Fruit fly (Drosophila melanogaster): Measurements from ENCODE around the gene CG14820.

Gene CG14820

DNA sequence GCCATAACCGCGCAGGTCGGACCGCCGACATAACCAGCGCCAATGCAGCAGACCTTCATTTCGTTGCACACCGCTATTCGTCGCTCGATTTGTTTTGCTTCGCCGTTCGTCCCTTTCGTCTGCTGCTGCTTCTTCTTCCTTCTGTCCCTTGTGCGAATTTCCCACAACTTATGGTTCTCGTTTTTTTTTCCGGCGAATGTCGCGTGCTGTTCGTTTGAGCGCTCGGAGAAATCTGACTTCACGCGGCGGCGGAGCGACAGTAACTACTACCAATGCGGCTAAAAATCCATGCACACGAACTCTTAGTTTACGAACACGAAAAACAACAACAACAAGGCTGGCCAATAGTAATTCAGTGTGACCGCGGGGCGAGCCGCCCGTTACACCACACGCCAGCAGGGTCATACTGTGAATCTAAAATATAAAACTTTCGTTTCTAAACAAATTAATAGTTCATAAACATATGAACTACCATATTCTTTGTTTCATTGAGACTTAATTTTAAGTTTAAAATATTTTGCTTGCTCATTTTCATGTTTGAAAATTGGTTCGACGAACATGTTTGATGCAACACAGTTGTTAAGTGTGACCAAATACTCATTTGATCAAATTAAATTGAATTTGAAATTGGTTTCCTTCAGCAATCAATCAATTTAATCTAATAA is 31.9 kb downstream of the CG14820 start, which contains the start of gene sgl:
sgl (minus strand) TSS at position 271 of the 665 bp plus-strand sequence.
- TF ChIP-seq GATAd (GFP tag; optimal IDR thresholded peaks at IDR 0.05): no peak
- peak in 1 of 2 experiments; percentile 23 for TF ChIP-seq foxo (GFP tag; optimal IDR thresholded peaks at IDR 0.05)
- TF ChIP-seq sage (GFP tag; optimal IDR thresholded peaks at IDR 0.05): no peak
- peak; percentile 22 for TF ChIP-seq OdsH (GFP tag; optimal IDR thresholded peaks at IDR 0.05)
- TF ChIP-seq Vsx2 (GFP tag; optimal IDR thresholded peaks at IDR 0.05; ENCODE audit: partially characterized antibody): no peak
- peak; percentile 59 for TF ChIP-seq br (GFP tag; optimal IDR thresholded peaks at IDR 0.05)
- no peak for TF ChIP-seq dmrt93B (GFP tag; optimal IDR thresholded peaks at IDR 0.05)
- peak; percentile 29 for TF ChIP-seq Hr83 (GFP tag; optimal IDR thresholded peaks at IDR 0.05; ENCODE audit: poor library complexity, severe bottlenecking)
- TF ChIP-seq ey (GFP tag; optimal IDR thresholded peaks at IDR 0.05): no peak
- peak; percentile 75 for TF ChIP-seq jim (GFP tag; optimal IDR thresholded peaks at IDR 0.05)
- TF ChIP-seq rgr (GFP tag; optimal IDR thresholded peaks at IDR 0.05): peak; percentile 40
- TF ChIP-seq psq (GFP tag; optimal IDR thresholded peaks at IDR 0.05): peak; percentile 100
- TF ChIP-seq woc (GFP tag; optimal IDR thresholded peaks at IDR 0.05): peak; percentile 69
- TF ChIP-seq dl (GFP tag; optimal IDR thresholded peaks at IDR 0.05; ENCODE audit: insufficient read depth in 1 of 2, partially characterized antibody in 2 of 2): no peak
- peak; percentile 26 for TF ChIP-seq Dif (GFP tag; optimal IDR thresholded peaks at IDR 0.05; ENCODE audit: partially characterized antibody)
- peak; percentile 4 for TF ChIP-seq CG9705 (GFP tag; optimal IDR thresholded peaks at IDR 0.05)
- peak; percentile 63 for TF ChIP-seq Sp1 (GFP tag; optimal IDR thresholded peaks at IDR 0.05)
- peak; percentile 54 for TF ChIP-seq Jra (GFP tag; optimal IDR thresholded peaks at IDR 0.05)
- TF ChIP-seq fru (GFP tag; optimal IDR thresholded peaks at IDR 0.05): peak; percentile 99
- peak; percentile 76 for TF ChIP-seq h (GFP tag; optimal IDR thresholded peaks at IDR 0.05)

- TF ChIP-seq Sp1 (GFP tag; optimal IDR thresholded peaks at IDR 0.05): no peak
- TF ChIP-seq dsf (GFP tag; optimal IDR thresholded peaks at IDR 0.05; ENCODE audit: borderline replicate concordance): no peak
- no peak for TF ChIP-seq OdsH (GFP tag; optimal IDR thresholded peaks at IDR 0.05)
- TF ChIP-seq GATAd (GFP tag; optimal IDR thresholded peaks at IDR 0.05): no peak
- no peak for TF ChIP-seq rgr (GFP tag; optimal IDR thresholded peaks at IDR 0.05)
- no peak for TF ChIP-seq dl (GFP tag; optimal IDR thresholded peaks at IDR 0.05; ENCODE audit: insufficient read depth in 1 of 2, partially characterized antibody in 2 of 2)
- no peak for TF ChIP-seq foxo (GFP tag; optimal IDR thresholded peaks at IDR 0.05)
- no peak for TF ChIP-seq Mio (GFP tag; optimal IDR thresholded peaks at IDR 0.05)
- TF ChIP-seq Rel (GFP tag; optimal IDR thresholded peaks at IDR 0.05): no peak
- TF ChIP-seq Rel (tag; optimal IDR thresholded peaks at IDR 0.05): no peak
- TF ChIP-seq sage (GFP tag; optimal IDR thresholded peaks at IDR 0.05): no peak
- no peak for TF ChIP-seq woc (GFP tag; optimal IDR thresholded peaks at IDR 0.05)
- TF ChIP-seq sv (GFP tag; optimal IDR thresholded peaks at IDR 0.05): no peak
- TF ChIP-seq lola (GFP tag; optimal IDR thresholded peaks at IDR 0.05): no peak
- no peak for TF ChIP-seq jim (GFP tag; optimal IDR thresholded peaks at IDR 0.05)
- TF ChIP-seq N (GFP tag; optimal IDR thresholded peaks at IDR 0.05): no peak
These were observed 35.1 kb downstream of the CG14820 start, which contains the start of gene CG10064 for dm6 chr3L:6967797-6968196. Gene CG10064 (minus strand): TSS chr3L:6967897.

DNA sequence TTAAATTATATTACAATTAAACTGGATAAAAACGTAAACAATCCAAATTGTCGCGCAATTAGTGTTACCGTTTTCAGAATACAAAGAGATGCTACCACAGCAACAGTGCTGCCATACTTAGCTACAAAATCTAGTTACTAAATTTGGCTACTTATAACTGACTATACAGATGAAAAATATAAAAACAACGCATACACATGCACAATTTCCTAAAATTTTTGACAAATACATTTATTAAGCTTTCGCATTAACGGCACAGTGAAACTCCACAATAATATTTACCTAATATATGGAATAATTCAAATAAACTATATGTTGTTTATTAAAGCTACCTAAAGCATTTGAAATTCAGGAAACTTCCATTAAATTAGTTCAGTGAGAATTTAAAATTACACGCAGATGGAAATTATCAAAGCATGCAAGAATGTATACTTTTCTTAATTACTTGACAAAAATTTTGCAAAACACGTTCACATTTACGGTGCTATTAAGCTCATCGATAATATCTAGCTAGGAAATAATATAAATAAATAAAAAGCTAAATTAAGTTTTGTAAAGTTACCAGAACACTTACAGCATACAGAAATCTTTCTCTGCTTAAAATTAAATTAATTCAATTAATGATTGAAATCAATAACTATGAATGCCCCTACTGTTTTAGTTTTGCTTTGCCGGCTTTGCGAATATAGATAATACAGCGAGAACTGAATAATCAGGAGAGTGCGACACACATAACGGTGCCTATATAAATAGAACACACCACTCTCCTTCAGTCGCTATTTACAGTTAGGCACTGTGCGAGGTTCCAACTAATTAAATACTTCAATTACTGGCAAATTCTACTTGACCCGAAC is 36.5 kb downstream of the CG14820 start, which contains the start of the genes Mis12 and CG9953:
Mis12 (minus strand) TSS at position 88 of the 854 bp plus-strand sequence.
CG9953 (plus strand) TSS at position 698 of the 854 bp plus-strand sequence.
- peak; percentile 10 for TF ChIP-seq dmrt93B (GFP tag; optimal IDR thresholded peaks at IDR 0.05)
- TF ChIP-seq Abd-B (GFP tag; optimal IDR thresholded peaks at IDR 0.05): no peak
- TF ChIP-seq CG32264 (GFP tag; optimal IDR thresholded peaks at IDR 0.05): no peak
- TF ChIP-seq Myc (optimal IDR thresholded peaks at IDR 0.05): peak; percentile 96
- peak; percentile 40 for TF ChIP-seq HLH106 (tag; optimal IDR thresholded peaks at IDR 0.05)
- TF ChIP-seq foxo (GFP tag; optimal IDR thresholded peaks at IDR 0.05): peak in 1 of 2 experiments; percentile 44
- TF ChIP-seq psq (GFP tag; optimal IDR thresholded peaks at IDR 0.05): peak; percentile 74
- TF ChIP-seq Vsx2 (GFP tag; optimal IDR thresholded peaks at IDR 0.05; ENCODE audit: partially characterized antibody): no peak
- TF ChIP-seq rgr (GFP tag; optimal IDR thresholded peaks at IDR 0.05): peak; percentile 40
- peak; percentile 39 for TF ChIP-seq OdsH (GFP tag; optimal IDR thresholded peaks at IDR 0.05)
- TF ChIP-seq Jra (GFP tag; optimal IDR thresholded peaks at IDR 0.05): no peak
- peak; percentile 15 for TF ChIP-seq sv (GFP tag; optimal IDR thresholded peaks at IDR 0.05)
- peak; percentile 65 for TF ChIP-seq woc (GFP tag; optimal IDR thresholded peaks at IDR 0.05)
- no peak for TF ChIP-seq sage (GFP tag; optimal IDR thresholded peaks at IDR 0.05)
- peak; percentile 6 for TF ChIP-seq h (GFP tag; optimal IDR thresholded peaks at IDR 0.05)
- TF ChIP-seq Hnf4 (GFP tag; optimal IDR thresholded peaks at IDR 0.05): no peak
- TF ChIP-seq Sp1 (GFP tag; optimal IDR thresholded peaks at IDR 0.05): peak; percentile 53
- peak; percentile 22 for TF ChIP-seq ey (GFP tag; optimal IDR thresholded peaks at IDR 0.05)

Data from whole organism, wandering third instar larva.